Fruit fly (Drosophila melanogaster) whole organism, embryonic: ENCODE data around the gene Ada1-1.

Experiments used
- Ada2b ChIP-seq: fragments of 200-800 bp; sonication (Bioruptor generic); IDR thresholded peaks from 2 replicates; pipeline ENCODE4 v1.3.6; 2022; ENCODE audit warnings: missing biosample characterization, missing genetic modification characterization
- BtbVII ChIP-seq: fragments of 200-800 bp; sonication (Bioruptor generic); optimal IDR thresholded peaks from 3 replicates; lab custom pipeline; 2017; ENCODE audit warnings: missing biosample characterization, mild to moderate bottlenecking, missing genetic modification characterization
- C15 ChIP-seq: fragments of 200-800 bp; sonication (Bioruptor generic); IDR thresholded peaks from 3 replicates; pipeline ENCODE4 v1.3.6; 2022; ENCODE audit warnings: missing biosample characterization, missing genetic modification characterization
- CG12071 ChIP-seq: fragments of 200-800 bp; sonication (Bioruptor generic); optimal IDR thresholded peaks from 3 replicates; lab custom pipeline; 2018; ENCODE audit warnings: missing biosample characterization, mild to moderate bottlenecking, missing genetic modification characterization
- CG17802 ChIP-seq: fragments of 200-800 bp; sonication (Bioruptor generic); optimal IDR thresholded peaks from 2 replicates; lab custom pipeline; 2018; ENCODE audit warnings: missing biosample characterization, mild to moderate bottlenecking, missing genetic modification characterization, moderate library complexity
- CG2129 ChIP-seq: fragments of 200-800 bp; sonication (Bioruptor generic); IDR thresholded peaks from 2 replicates; pipeline ENCODE4 v1.3.6; 2022; ENCODE audit warnings: missing biosample characterization, missing genetic modification characterization; ENCODE audit not compliant: partially characterized antibody
- CG2199 ChIP-seq: fragments of 200-800 bp; sonication (Bioruptor generic); IDR thresholded peaks from 3 replicates; pipeline ENCODE4 v1.3.6; 2022; ENCODE audit warnings: missing biosample characterization, missing genetic modification characterization
- CG2678 ChIP-seq: fragments of 200-800 bp; sonication (Bioruptor generic); optimal IDR thresholded peaks from 3 replicates; lab custom pipeline; 2019; ENCODE audit warnings: missing biosample characterization, mild to moderate bottlenecking, missing genetic modification characterization, moderate library complexity
- CG2875 ChIP-seq: fragments of 200-800 bp; sonication (Bioruptor generic); optimal IDR thresholded peaks from 2 replicates; lab custom pipeline; 2017; ENCODE audit warnings: missing biosample characterization, mild to moderate bottlenecking, missing genetic modification characterization, missing genetic modification reagents
- CG4282 ChIP-seq: fragments of 200-800 bp; sonication (Bioruptor generic); optimal IDR thresholded peaks from 2 replicates; lab custom pipeline; 2016; ENCODE audit warnings: missing biosample characterization, missing genetic modification characterization
- CG4820 ChIP-seq: fragments of 200-800 bp; sonication (Bioruptor generic); optimal IDR thresholded peaks from 3 replicates; lab custom pipeline; 2016; ENCODE audit warnings: missing biosample characterization, missing genetic modification characterization
- CG9437 ChIP-seq: fragments of 200-800 bp; sonication (Bioruptor generic); optimal IDR thresholded peaks from 2 replicates; lab custom pipeline; 2018; ENCODE audit warnings: missing biosample characterization, mild to moderate bottlenecking, missing genetic modification characterization
- CrebB ChIP-seq: fragments of 200-800 bp; sonication (Bioruptor generic); optimal IDR thresholded peaks from 3 replicates; lab custom pipeline; 2018; ENCODE audit warnings: missing biosample characterization, mild to moderate bottlenecking, missing genetic modification characterization
- Elba2 ChIP-seq: fragments of 200-800 bp; sonication (Bioruptor generic); optimal IDR thresholded peaks from 3 replicates; lab custom pipeline; 2016; ENCODE audit warnings: missing biosample characterization, missing genetic modification characterization
- HLHmδ ChIP-seq: fragments of 200-800 bp; sonication (Bioruptor generic); optimal IDR thresholded peaks from 2 replicates; lab custom pipeline; 2018; ENCODE audit warnings: missing biosample characterization, mild to moderate bottlenecking, missing genetic modification characterization, moderate library complexity
- Hsf ChIP-seq: fragments of 200-800 bp; sonication (Bioruptor generic); optimal IDR thresholded peaks from 3 replicates; lab custom pipeline; 2016; ENCODE audit warnings: missing biosample characterization, missing genetic modification characterization
- Oli ChIP-seq: fragments of 200-800 bp; sonication (Bioruptor generic); optimal IDR thresholded peaks from 2 replicates; lab custom pipeline; 2018; ENCODE audit warnings: missing biosample characterization, mild to moderate bottlenecking, missing genetic modification characterization, moderate library complexity
- PHDP ChIP-seq: fragments of 200-800 bp; sonication (Bioruptor generic); optimal IDR thresholded peaks from 3 replicates; lab custom pipeline; 2018; ENCODE audit warnings: missing biosample characterization, mild to moderate bottlenecking, missing genetic modification characterization, moderate library complexity
- Taf1 ChIP-seq: fragments of 200-800 bp; sonication (Bioruptor generic); IDR thresholded peaks from 2 replicates; pipeline ENCODE4 v1.3.6; 2022; ENCODE audit warnings: missing biosample characterization, missing genetic modification characterization
- Vsx1 ChIP-seq: fragments of 200-800 bp; sonication (Bioruptor generic); optimal IDR thresholded peaks from 2 replicates; lab custom pipeline; 2017; ENCODE audit warnings: missing biosample characterization, mild to moderate bottlenecking, missing genetic modification characterization, missing genetic modification reagents
- bbx ChIP-seq: fragments of 200-800 bp; sonication (Bioruptor generic); IDR thresholded peaks from 2 replicates; pipeline ENCODE4 v1.3.6; 2022; ENCODE audit warnings: missing biosample characterization, missing genetic modification characterization; ENCODE audit not compliant: partially characterized antibody
- bigmax ChIP-seq: fragments of 200-800 bp; sonication (Bioruptor generic); optimal IDR thresholded peaks from 2 replicates; lab custom pipeline; 2018; ENCODE audit warnings: missing biosample characterization, mild to moderate bottlenecking, missing genetic modification characterization
- cas ChIP-seq: fragments of 200-800 bp; sonication (Bioruptor generic); IDR thresholded peaks from 2 replicates; pipeline ENCODE4 v1.3.6; 2022; ENCODE audit warnings: missing biosample characterization, missing genetic modification characterization
- croc ChIP-seq: fragments of 200-800 bp; sonication (Bioruptor generic); conservative IDR thresholded peaks from 3 replicates; pipeline ENCODE4 v1.3.6; 2022; ENCODE audit warnings: missing biosample characterization, missing genetic modification characterization
- emc ChIP-seq: fragments of 200-800 bp; sonication (Bioruptor generic); optimal IDR thresholded peaks from 2 replicates; lab custom pipeline; 2016; ENCODE audit warnings: missing biosample characterization, missing genetic modification characterization
- grn ChIP-seq: fragments of 200-800 bp; sonication (Bioruptor generic); optimal IDR thresholded peaks from 3 replicates; lab custom pipeline; 2017; ENCODE audit warnings: missing biosample characterization, missing genetic modification characterization
- ken ChIP-seq: fragments of 200-800 bp; sonication (Bioruptor generic); IDR thresholded peaks from 3 replicates; pipeline ENCODE4 v1.3.6; 2022; ENCODE audit warnings: missing biosample characterization, missing genetic modification characterization
- lab ChIP-seq: fragments of 200-800 bp; sonication (Bioruptor generic); optimal IDR thresholded peaks from 3 replicates; lab custom pipeline; 2017; ENCODE audit warnings: missing biosample characterization, missing genetic modification characterization, mild to moderate bottlenecking, moderate library complexity, missing genetic modification reagents
- lilli ChIP-seq: fragments of 200-800 bp; sonication (Bioruptor generic); optimal IDR thresholded peaks from 3 replicates; lab custom pipeline; 2016; ENCODE audit warnings: missing biosample characterization, missing genetic modification characterization
- luna ChIP-seq: fragments of 200-800 bp; sonication (Bioruptor generic); optimal IDR thresholded peaks from 2 replicates; lab custom pipeline; 2016; ENCODE audit warnings: missing biosample characterization, missing genetic modification characterization
- pfk ChIP-seq: fragments of 200-800 bp; sonication (Bioruptor generic); optimal IDR thresholded peaks from 2 replicates; lab custom pipeline; 2018; ENCODE audit warnings: missing biosample characterization, mild to moderate bottlenecking, missing genetic modification characterization, moderate library complexity
- pita ChIP-seq: fragments of 200-800 bp; sonication (Bioruptor generic); optimal IDR thresholded peaks from 2 replicates; lab custom pipeline; 2017; ENCODE audit warnings: missing biosample characterization, mild to moderate bottlenecking, missing genetic modification characterization
- sim ChIP-seq: fragments of 200-800 bp; sonication (Bioruptor generic); IDR thresholded peaks from 2 replicates; pipeline ENCODE4 v1.3.6; 2022; ENCODE audit warnings: missing biosample characterization, missing genetic modification characterization
- toy ChIP-seq: fragments of 200-800 bp; sonication (Bioruptor generic); IDR thresholded peaks from 2 replicates; pipeline ENCODE4 v1.3.6; 2022; ENCODE audit warnings: missing biosample characterization, missing genetic modification characterization
- trh ChIP-seq: fragments of 200-800 bp; sonication (Bioruptor generic); optimal IDR thresholded peaks from 2 replicates; lab custom pipeline; 2016; ENCODE audit warnings: missing biosample characterization, missing genetic modification characterization
- unc-4 ChIP-seq: fragments of 200-800 bp; sonication (Bioruptor generic); IDR thresholded peaks from 2 replicates; pipeline ENCODE4 v1.3.6; 2022; ENCODE audit warnings: missing biosample characterization, missing genetic modification characterization; ENCODE audit not compliant: partially characterized antibody
- wek ChIP-seq: fragments of 200-800 bp; sonication (Bioruptor generic); optimal IDR thresholded peaks from 3 replicates; lab custom pipeline; 2018; ENCODE audit warnings: missing biosample characterization, mild to moderate bottlenecking, missing genetic modification characterization, moderate library complexity
- zfh2 ChIP-seq: fragments of 200-800 bp; sonication (Bioruptor generic); optimal IDR thresholded peaks from 2 replicates; lab custom pipeline; 2016; ENCODE audit warnings: missing biosample characterization, missing genetic modification characterization

Gene Ada1-1

dm6 chr2L:12010877-12011666 lies 14.5 kb downstream of the Ada1-1 start (continued):
- TF ChIP-seq pita (GFP tag; lab: Kevin White, UChicago) (no peak), CG2129 (GFP tag; lab: Robert Waterston, UW) (no peak), croc (GFP tag; lab: Robert Waterston, UW) (peak; percentile 89), zfh2 (GFP tag; lab: Kevin White, UChicago) (peak; percentile 81), CG4282 (GFP tag; lab: Kevin White, UChicago) (no peak), bbx (no peak), Hsf (peak; percentile 86), CG17802 (tag; lab: Kevin White, UChicago) (peak; percentile 58), Taf1 (no peak), sim (GFP tag; lab: Robert Waterston, UW) (no peak), cas (no peak), Oli (tag; lab: Kevin White, UChicago) (peak; percentile 95), CG2678 (peak; percentile 97), Vsx1 (peak; percentile 92), PHDP (tag; lab: Kevin White, UChicago) (peak; percentile 93), grn (GFP tag; lab: Kevin White, UChicago) (no peak), trh (GFP tag; lab: Kevin White, UChicago) (peak; percentile 85), Ada2b (GFP tag; lab: Robert Waterston, UW) (no peak), wek (GFP tag; lab: Kevin White, UChicago) (peak; percentile 69), Elba2 (GFP tag; lab: Kevin White, UChicago) (no peak), CG2875 (GFP tag; lab: Kevin White, UChicago) (peak; percentile 67), luna (no peak), HLHmδ (peak; percentile 61), pfk (GFP tag; lab: Kevin White, UChicago) (no peak), CrebB (tag; lab: Kevin White, UChicago) (peak; percentile 92), lilli (GFP tag; lab: Kevin White, UChicago) (peak; percentile 93), C15 (GFP tag; lab: Robert Waterston, UW) (no peak), bigmax (GFP tag; lab: Kevin White, UChicago) (no peak), unc-4 (GFP tag; lab: Robert Waterston, UW) (no peak), BtbVII (GFP tag; lab: Kevin White, UChicago) (peak; percentile 91), CG12071 (GFP tag; lab: Kevin White, UChicago) (peak; percentile 76), emc (no peak), ken (GFP tag; lab: Robert Waterston, UW) (no peak), CG2199 (GFP tag; lab: Robert Waterston, UW) (no peak), CG9437 (peak; percentile 85), toy (GFP tag; lab: Robert Waterston, UW) (no peak), lab (peak; percentile 94), CG4820 (GFP tag; lab: Kevin White, UChicago) (peak; percentile 72)
